Worm (Caenorhabditis elegans) whole organism, midembryonic: ENCODE measurements around the gene K10G4.10.

ENCODE experiments used
- T22C8.4 ChIP-seq: fragments of 200-800 bp; sonication (Bioruptor generic); IDR thresholded peaks from 2 replicates; pipeline ENCODE4 v1.3.6; 2022; ENCODE audit warnings: missing genetic modification characterization, missing compliant biosample characterization
- cog-1 ChIP-seq: sonication (generic microtip); optimal IDR thresholded peaks from 2 replicates; lab custom pipeline; 2016; ENCODE audit warnings: missing genetic modification characterization, missing compliant biosample characterization
- flt-1 ChIP-seq: fragments of 200-800 bp; sonication (Bioruptor generic); IDR thresholded peaks from 2 replicates; pipeline ENCODE4 v1.3.6; 2022; ENCODE audit warnings: missing genetic modification characterization, missing compliant biosample characterization
- klf-2 ChIP-seq: fragments of 200-800 bp; sonication (Bioruptor generic); conservative IDR thresholded peaks from 2 replicates; pipeline ENCODE4 v1.3.6; 2022; ENCODE audit warnings: missing genetic modification reagents, missing genetic modification characterization, missing compliant biosample characterization
- med-1 ChIP-seq: sonication (generic microtip); optimal IDR thresholded peaks from 2 replicates; lab custom pipeline; 2017; ENCODE audit warnings: missing genetic modification characterization, mild to moderate bottlenecking, missing compliant biosample characterization, antibody characterized with exemption, missing genetic modification reagents; ENCODE audit not compliant: insufficient read depth
- ref-1 ChIP-seq: fragments of 200-800 bp; sonication (Bioruptor generic); conservative IDR thresholded peaks from 2 replicates; pipeline ENCODE4 v1.3.6; 2022; ENCODE audit warnings: missing genetic modification reagents, missing genetic modification characterization, missing compliant biosample characterization
- tab-1 ChIP-seq: fragments of 200-800 bp; sonication (Bioruptor generic); IDR thresholded peaks from 2 replicates; pipeline ENCODE4 v1.3.6; 2022; ENCODE audit warnings: missing genetic modification characterization, missing compliant biosample characterization
- ztf-23 ChIP-seq: fragments of 200-800 bp; sonication (Bioruptor generic); IDR thresholded peaks from 2 replicates; pipeline ENCODE4 v1.3.6; 2022; ENCODE audit warnings: missing genetic modification reagents, missing genetic modification characterization, missing compliant biosample characterization
- ztf-29 ChIP-seq: fragments of 200-800 bp; sonication (Bioruptor generic); IDR thresholded peaks from 2 replicates; pipeline ENCODE4 v1.3.6; 2022; ENCODE audit warnings: missing genetic modification reagents, missing genetic modification characterization, missing compliant biosample characterization

DNA sequence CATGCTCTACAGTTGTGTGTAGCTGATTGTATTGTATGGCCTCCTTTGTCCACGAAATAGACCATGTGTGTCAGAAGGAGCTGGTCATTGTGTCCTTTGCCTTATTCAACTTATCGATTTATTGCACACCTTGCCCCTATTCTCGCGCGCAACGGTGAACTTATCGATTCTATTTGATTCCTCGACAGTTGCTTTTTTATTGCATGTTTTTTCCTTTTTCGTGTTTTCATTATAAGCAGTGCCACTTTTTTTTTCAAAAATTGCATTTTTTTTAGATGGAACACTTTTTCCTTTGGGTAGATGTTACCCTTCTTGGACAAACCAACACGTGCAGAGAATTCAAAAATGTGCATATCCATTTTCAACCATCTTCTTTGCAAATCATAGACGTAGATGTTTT, at the start of gene K10G4.10:
- TF ChIP-seq tab-1 (no peak), klf-2 (no peak), flt-1 (GFP tag; lab: Robert Waterston, UW) (no peak), med-1 (GFP tag; lab: Kevin White, UChicago) (no peak), ztf-29 (GFP tag; lab: Robert Waterston, UW) (no peak), ztf-23 (GFP tag; lab: Robert Waterston, UW) (no peak), ref-1 (no peak), cog-1 (no peak), T22C8.4 (GFP tag; lab: Robert Waterston, UW) (no peak)
